Fruit fly (Drosophila melanogaster): ENCODE data around the gene CG17110.
A peak's percentile ranks its signal among the peaks of the same experiment; 100 is the strongest.

CG17110 gene

dm6 chr3R:23112680-23113362 is 21.3 kb downstream of the CG17110 start, which contains the start of gene Cow (continued):
- TF ChIP-seq Hr3 (GFP tag; optimal IDR thresholded peaks at IDR 0.05) (peak; percentile 49), cad (GFP tag; optimal IDR thresholded peaks at IDR 0.05) (no peak), nmo (GFP tag; optimal IDR thresholded peaks at IDR 0.05) (peak; percentile 41), CG10979 (tag; optimal IDR thresholded peaks at IDR 0.05) (peak; percentile 30), prd (optimal IDR thresholded peaks at IDR 0.05) (no peak), prd (GFP tag; IDR thresholded peaks at IDR 0.05) (peak; percentile 75), tx (GFP tag; optimal IDR thresholded peaks at IDR 0.05) (peak; percentile 11), CG18599 (GFP tag; optimal IDR thresholded peaks at IDR 0.05) (peak; percentile 93), CG18011 (GFP tag; optimal IDR thresholded peaks at IDR 0.05) (no peak), CG8478 (optimal IDR thresholded peaks at IDR 0.05) (no peak), Adf1 (GFP tag; IDR thresholded peaks at IDR 0.05) (peak; percentile 32; the same call in 1 of the 2 replicates), CG7786 (GFP tag; optimal IDR thresholded peaks at IDR 0.05) (peak; percentile 38), fd102C (GFP tag; optimal IDR thresholded peaks at IDR 0.05) (no peak), cg (GFP tag; optimal IDR thresholded peaks at IDR 0.05) (no peak), CG32532 (GFP tag; IDR thresholded peaks at IDR 0.05) (peak; percentile 78), CG12299 (tag; optimal IDR thresholded peaks at IDR 0.05) (no peak), CG10366 (GFP tag; IDR thresholded peaks at IDR 0.05) (peak; percentile 76), Hr78 (GFP tag; optimal IDR thresholded peaks at IDR 0.05) (no peak), CG3847 (GFP tag; IDR thresholded peaks at IDR 0.05) (peak; percentile 62), tna (GFP tag; IDR thresholded peaks at IDR 0.05; ENCODE audit: partially characterized antibody) (no peak), en (GFP tag; optimal IDR thresholded peaks at IDR 0.05) (no peak), CG34422 (GFP tag; IDR thresholded peaks at IDR 0.05) (peak; percentile 43; the same call in 1 of the 3 replicates), Awh (GFP tag; IDR thresholded peaks at IDR 0.05) (no peak), nerfin-2 (GFP tag; IDR thresholded peaks at IDR 0.05; ENCODE audit: partially characterized antibody) (no peak), CG15601 (tag; optimal IDR thresholded peaks at IDR 0.05) (no peak), CG30431 (GFP tag; optimal IDR thresholded peaks at IDR 0.05) (no peak), dmrt11E (tag; optimal IDR thresholded peaks at IDR 0.05) (no peak), CG18619 (GFP tag; optimal IDR thresholded peaks at IDR 0.05) (peak; percentile 62), Med (GFP tag) (peak; percentile 94), Hr51 (GFP tag; optimal IDR thresholded peaks at IDR 0.05) (peak; percentile 43 to 73), ase (GFP tag; IDR thresholded peaks at IDR 0.05) (peak; percentile 24; the same call in 1 of the 3 replicates), fu2 (GFP tag; optimal IDR thresholded peaks at IDR 0.05) (peak; percentile 9), D19B (GFP tag; optimal IDR thresholded peaks at IDR 0.05) (peak; percentile 5), CG34376 (GFP tag; optimal IDR thresholded peaks at IDR 0.05) (peak; percentile 59), Meics (GFP tag; optimal IDR thresholded peaks at IDR 0.05) (peak; percentile 84), HLHmδ (GFP tag; optimal IDR thresholded peaks at IDR 0.05) (no peak), Six4 (GFP tag; optimal IDR thresholded peaks at IDR 0.05) (peak; percentile 20), CG31224 (GFP tag; IDR thresholded peaks at IDR 0.05) (peak; percentile 53; the same call in 1 of the 2 replicates), CG4707 (GFP tag; optimal IDR thresholded peaks at IDR 0.05) (no peak), CG17568 (GFP tag; optimal IDR thresholded peaks at IDR 0.05) (no peak), CG12155 (GFP tag; optimal IDR thresholded peaks at IDR 0.05) (peak; percentile 57), Ets97D (GFP tag; optimal IDR thresholded peaks at IDR 0.05) (no peak), Xrp1 (GFP tag; IDR thresholded peaks at IDR 0.05) (peak; percentile 74), Hr39 (optimal IDR thresholded peaks at IDR 0.05) (no peak), CG34224 (GFP tag; IDR thresholded peaks at IDR 0.05; ENCODE audit: partially characterized antibody) (no peak), ash1 (GFP tag; optimal IDR thresholded peaks at IDR 0.05) (no peak), pfk (GFP tag; optimal IDR thresholded peaks at IDR 0.05) (no peak), mam (GFP tag; optimal IDR thresholded peaks at IDR 0.05) (peak; percentile 69), CG3163 (GFP tag; optimal IDR thresholded peaks at IDR 0.05) (peak; percentile 85), Ravus (GFP tag; IDR thresholded peaks at IDR 0.05) (no peak)

Data from whole organism, embryonic.